Worm (Caenorhabditis elegans) whole organism, young adult: ENCODE measurements around the gene Y69A2AR.46.

ENCODE experiments used
- B0035.1 ChIP-seq: sonication (generic microtip); optimal IDR thresholded peaks from 2 replicates; lab custom pipeline; 2016; ENCODE audit warnings: missing genetic modification characterization, mild to moderate bottlenecking, missing compliant biosample characterization, missing genotype, missing genetic modification reagents
- B0261.1 ChIP-seq: sonication (generic microtip); optimal IDR thresholded peaks from 2 replicates; lab custom pipeline; 2016; ENCODE audit warnings: mild to moderate bottlenecking, missing genetic modification characterization, moderate library complexity, missing compliant biosample characterization
- B0336.3 ChIP-seq: fragments of 200-800 bp; sonication (Bioruptor generic); IDR thresholded peaks from 2 replicates; pipeline ENCODE4 v1.3.6; 2022; ENCODE audit warnings: missing genetic modification characterization, missing compliant biosample characterization
- F22D6.2 ChIP-seq: sonication (generic microtip); optimal IDR thresholded peaks from 2 replicates; lab custom pipeline; 2016; ENCODE audit warnings: mild to moderate bottlenecking, missing genetic modification characterization, missing compliant biosample characterization
- F39B2.1 ChIP-seq: fragments of 200-800 bp; sonication (Bioruptor generic); IDR thresholded peaks from 2 replicates; pipeline ENCODE4 v1.3.6; 2022; ENCODE audit warnings: missing genetic modification reagents, missing genetic modification characterization, missing compliant biosample characterization
- F52B5.7 ChIP-seq: sonication (generic microtip); optimal IDR thresholded peaks from 2 replicates; lab custom pipeline; 2016; ENCODE audit warnings: mild to moderate bottlenecking, missing genetic modification characterization, missing compliant biosample characterization
- F57C9.4 ChIP-seq: sonication (generic microtip); optimal IDR thresholded peaks from 2 replicates; lab custom pipeline; 2017; ENCODE audit warnings: mild to moderate bottlenecking, missing genetic modification characterization, missing compliant biosample characterization
- Y53G8AR.9 ChIP-seq: fragments of 200-800 bp; sonication (Bioruptor generic); conservative IDR thresholded peaks from 2 replicates; pipeline ENCODE4 v1.3.6; 2022; ENCODE audit warnings: missing genetic modification reagents, missing genetic modification characterization, missing compliant biosample characterization
- ZK185.1 ChIP-seq: sonication (generic microtip); optimal IDR thresholded peaks from 2 replicates; lab custom pipeline; 2016; ENCODE audit warnings: mild to moderate bottlenecking, missing genetic modification characterization, missing compliant biosample characterization; ENCODE audit not compliant: poor library complexity, severe bottlenecking
- ama-1 ChIP-seq, 3 experiments: fragments of 150-350 bp in 1 of 3; sonication (generic microtip) in 2 of 3; optimal IDR thresholded peaks; 2 replicates each; lab custom pipeline; 2014 to 2018; ENCODE audit warnings: missing biosample characterization in 2 of 3, missing genetic modification characterization in 2 of 3, missing genetic modification reagents in 2 of 3
- aptf-2 ChIP-seq: fragments of 200-800 bp; sonication (Bioruptor generic); conservative IDR thresholded peaks from 2 replicates; pipeline ENCODE4 v1.3.6; 2022; ENCODE audit warnings: missing genetic modification reagents, missing genetic modification characterization, missing compliant biosample characterization
- athp-1 ChIP-seq: sonication (generic microtip); optimal IDR thresholded peaks from 2 replicates; lab custom pipeline; 2017; ENCODE audit warnings: mild to moderate bottlenecking, missing genetic modification characterization, missing compliant biosample characterization
- attf-3 ChIP-seq: fragments of 200-800 bp; sonication (Bioruptor generic); conservative IDR thresholded peaks from 2 replicates; pipeline ENCODE4 v1.3.6; 2022; ENCODE audit warnings: missing genetic modification reagents, missing genetic modification characterization, missing compliant biosample characterization
- attf-5 ChIP-seq: fragments of 200-800 bp; sonication (Bioruptor generic); optimal IDR thresholded peaks from 2 replicates; lab custom pipeline; 2018; ENCODE audit warnings: mild to moderate bottlenecking, missing genetic modification characterization, missing compliant biosample characterization
- bed-2 ChIP-seq: fragments of 200-800 bp; sonication (Bioruptor generic); IDR thresholded peaks from 2 replicates; pipeline ENCODE4 v1.3.6; 2022; ENCODE audit warnings: missing genetic modification reagents, missing genetic modification characterization, missing compliant biosample characterization
- ceh-58 ChIP-seq: fragments of 200-800 bp; sonication (Bioruptor generic); IDR thresholded peaks from 2 replicates; pipeline ENCODE4 v1.3.6; 2022; ENCODE audit warnings: missing genetic modification characterization, missing compliant biosample characterization
- chd-7 ChIP-seq: sonication (generic microtip); optimal IDR thresholded peaks from 2 replicates; lab custom pipeline; 2016; ENCODE audit warnings: mild to moderate bottlenecking, missing genetic modification characterization, moderate library complexity, missing compliant biosample characterization
- dpff-1 ChIP-seq: sonication (generic microtip); optimal IDR thresholded peaks from 2 replicates; lab custom pipeline; 2017; ENCODE audit warnings: mild to moderate bottlenecking, missing genetic modification characterization, missing compliant biosample characterization
- dpl-1 ChIP-seq: fragments of 150-350 bp; optimal IDR thresholded peaks from 2 replicates; lab custom pipeline; 2014; ENCODE audit warnings: missing biosample characterization, missing genetic modification reagents, missing genetic modification characterization
- egl-18 ChIP-seq: fragments of 200-800 bp; sonication (Bioruptor generic); IDR thresholded peaks from 2 replicates; pipeline ENCODE4 v1.3.6; 2022; ENCODE audit warnings: missing genetic modification reagents, missing genetic modification characterization, missing compliant biosample characterization
- egrh-3 ChIP-seq: fragments of 200-800 bp; sonication (Bioruptor generic); IDR thresholded peaks from 2 replicates; pipeline ENCODE4 v1.3.6; 2022; ENCODE audit warnings: missing genetic modification reagents, missing genetic modification characterization, missing compliant biosample characterization
- gei-17 ChIP-seq: fragments of 200-800 bp; sonication (Bioruptor generic); optimal IDR thresholded peaks from 2 replicates; lab custom pipeline; 2018; ENCODE audit warnings: mild to moderate bottlenecking, missing genetic modification characterization, missing compliant biosample characterization
- him-1 ChIP-seq: sonication (generic microtip); optimal IDR thresholded peaks from 2 replicates; lab custom pipeline; 2016; ENCODE audit warnings: missing genotype, missing genetic modification reagents, missing genetic modification characterization, missing compliant biosample characterization
- hsf-1 ChIP-seq: fragments of 200-800 bp; sonication (Bioruptor generic); IDR thresholded peaks from 2 replicates; pipeline ENCODE4 v1.3.6; 2022; ENCODE audit warnings: missing genetic modification reagents, missing genetic modification characterization, missing compliant biosample characterization
- let-526 ChIP-seq: fragments of 200-800 bp; sonication (Bioruptor generic); IDR thresholded peaks from 2 replicates; pipeline ENCODE4 v1.3.6; 2022; ENCODE audit warnings: missing genetic modification reagents, missing genetic modification characterization, missing compliant biosample characterization
- lin-35 ChIP-seq, 3 experiments: fragments of 150-350 bp in 2 of 3; sonication (generic microtip) in 1 of 3; optimal IDR thresholded peaks; 2 replicates each; lab custom pipeline; 2014 to 2018; ENCODE audit warnings: missing biosample characterization in 3 of 3, missing genetic modification characterization in 3 of 3, missing genetic modification reagents in 3 of 3
- lir-1 ChIP-seq: fragments of 200-800 bp; sonication (Bioruptor generic); conservative IDR thresholded peaks from 2 replicates; pipeline ENCODE4 v1.3.6; 2022; ENCODE audit warnings: missing genetic modification reagents, missing genetic modification characterization, missing compliant biosample characterization
- madf-8 ChIP-seq: fragments of 200-800 bp; sonication (Bioruptor generic); conservative IDR thresholded peaks from 2 replicates; pipeline ENCODE4 v1.3.6; 2022; ENCODE audit warnings: missing genetic modification reagents, missing genetic modification characterization, missing compliant biosample characterization
- mel-28 ChIP-seq: sonication (generic microtip); optimal IDR thresholded peaks from 2 replicates; lab custom pipeline; 2016; ENCODE audit warnings: borderline replicate concordance, mild to moderate bottlenecking, missing genetic modification characterization, missing compliant biosample characterization
- mes-4 ChIP-seq: sonication (generic microtip); optimal IDR thresholded peaks from 2 replicates; lab custom pipeline; 2016; ENCODE audit warnings: missing genotype, missing genetic modification characterization, missing compliant biosample characterization
- nfya-1 ChIP-seq: sonication (generic microtip); optimal IDR thresholded peaks from 2 replicates; lab custom pipeline; 2017; ENCODE audit warnings: antibody characterized with exemption, missing compliant biosample characterization, missing genetic modification characterization, borderline replicate concordance; ENCODE audit not compliant: insufficient read depth
- nhr-179 ChIP-seq: sonication (generic microtip); optimal IDR thresholded peaks from 2 replicates; lab custom pipeline; 2016; ENCODE audit warnings: mild to moderate bottlenecking, missing genetic modification characterization, missing compliant biosample characterization
- nhr-90 ChIP-seq: sonication (generic microtip); optimal IDR thresholded peaks from 2 replicates; lab custom pipeline; 2016; ENCODE audit warnings: missing genotype, mild to moderate bottlenecking, missing genetic modification characterization, missing compliant biosample characterization
- pbrm-1 ChIP-seq: fragments of 200-800 bp; sonication (Bioruptor generic); IDR thresholded peaks from 2 replicates; pipeline ENCODE4 v1.3.6; 2022; ENCODE audit warnings: missing genetic modification reagents, missing genetic modification characterization, missing compliant biosample characterization
- pha-4 ChIP-seq: fragments of 150-350 bp; sonication (generic microtip); optimal IDR thresholded peaks from 2 replicates; lab custom pipeline; 2014; ENCODE audit warnings: missing biosample characterization, missing genetic modification reagents, missing genetic modification characterization
- sea-2 ChIP-seq: fragments of 200-800 bp; sonication (Bioruptor generic); IDR thresholded peaks from 2 replicates; pipeline ENCODE4 v1.3.6; 2022; ENCODE audit warnings: missing genetic modification characterization, missing compliant biosample characterization
- snpc-1.1 ChIP-seq: sonication (generic microtip); optimal IDR thresholded peaks from 2 replicates; lab custom pipeline; 2017; ENCODE audit warnings: missing genetic modification characterization, mild to moderate bottlenecking, missing compliant biosample characterization, antibody characterized with exemption, moderate library complexity, missing genotype, missing genetic modification reagents; ENCODE audit not compliant: insufficient read depth
- snpc-3.4 ChIP-seq: sonication (generic microtip); optimal IDR thresholded peaks from 2 replicates; lab custom pipeline; 2017; ENCODE audit warnings: missing genetic modification characterization, mild to moderate bottlenecking, missing compliant biosample characterization, antibody characterized with exemption, moderate library complexity, missing genotype, missing genetic modification reagents
- snpc-4 ChIP-seq, 5 experiments: fragments of 150-350 bp in 1 of 5; sonication (generic microtip) in 4 of 5; optimal IDR thresholded peaks; 2 replicates each; lab custom pipeline; 2014 to 2018; ENCODE audit warnings: missing genetic modification characterization in 5 of 5, missing biosample characterization in 3 of 5, antibody characterized with exemption in 2 of 5, mild to moderate bottlenecking in 2 of 5, missing compliant biosample characterization in 2 of 5, missing genotype in 2 of 5, moderate library complexity in 2 of 5, missing genetic modification reagents in 1 of 5
- tbx-9 ChIP-seq: sonication (generic microtip); optimal IDR thresholded peaks from 2 replicates; lab custom pipeline; 2016; ENCODE audit warnings: borderline replicate concordance, missing genetic modification characterization, inconsistent platforms, missing compliant biosample characterization
- tlf-1 ChIP-seq: fragments of 200-800 bp; sonication (Bioruptor generic); optimal IDR thresholded peaks from 2 replicates; lab custom pipeline; 2018; ENCODE audit warnings: mild to moderate bottlenecking, missing genetic modification characterization, missing compliant biosample characterization
- zfh-2 ChIP-seq: fragments of 200-800 bp; sonication (Bioruptor generic); conservative IDR thresholded peaks from 2 replicates; pipeline ENCODE4 v1.3.6; 2022; ENCODE audit warnings: missing genetic modification reagents, missing genetic modification characterization, missing compliant biosample characterization
- ztf-18 ChIP-seq: sonication (generic microtip); optimal IDR thresholded peaks from 2 replicates; lab custom pipeline; 2016; ENCODE audit warnings: missing genotype, mild to moderate bottlenecking, missing genetic modification characterization, missing compliant biosample characterization
- ztf-3 ChIP-seq: fragments of 200-800 bp; sonication (Bioruptor generic); optimal IDR thresholded peaks from 2 replicates; lab custom pipeline; 2018; ENCODE audit warnings: mild to moderate bottlenecking, missing genetic modification characterization, missing compliant biosample characterization
- ztf-6 ChIP-seq: fragments of 200-800 bp; sonication (Bioruptor generic); IDR thresholded peaks from 2 replicates; pipeline ENCODE4 v1.3.6; 2022; ENCODE audit warnings: missing genetic modification reagents, missing genetic modification characterization, missing compliant biosample characterization

Gene Y69A2AR.46

ce11 chrIV:2601988-2602861, 40.8 kb downstream of the Y69A2AR.46 start (continued):
- TF ChIP-seq attf-5 (GFP tag; lab: Kevin White, UChicago) (peak; percentile 99), chd-7 (tag; lab: Kevin White, UChicago) (peak; percentile 98), ztf-18 (tag; lab: Kevin White, UChicago) (peak; percentile 68), ama-1 (optimal IDR thresholded peaks at IDR 0.05; lab: Kevin White, UChicago) (peak; percentile 40), ama-1 (GFP tag; optimal IDR thresholded peaks at IDR 0.05; lab: Kevin White, UChicago) (no peak), nhr-179 (tag; lab: Kevin White, UChicago) (no peak), F52B5.7 (tag; lab: Kevin White, UChicago) (peak; percentile 92), ceh-58 (no peak), bed-2 (GFP tag; lab: Robert Waterston, UW) (no peak), mel-28 (tag; lab: Kevin White, UChicago) (peak; percentile 77), tlf-1 (GFP tag; lab: Kevin White, UChicago) (peak; percentile 97), snpc-3.4 (tag; lab: Kevin White, UChicago) (no peak), ztf-6 (peak; percentile 74; the same call in 1 of the 2 replicates), B0336.3 (GFP tag; lab: Robert Waterston, UW) (peak; percentile 98), tbx-9 (no peak), aptf-2 (peak; percentile 54; the same call in 1 of the 2 replicates), snpc-4 (GFP tag; optimal IDR thresholded peaks at IDR 0.05; lab: Kevin White, UChicago) (no peak), snpc-4 (tag; optimal IDR thresholded peaks at IDR 0.05; lab: Kevin White, UChicago) (peak; percentile 59 to 88 (median 81)), Y53G8AR.9 (peak; percentile 97), gei-17 (GFP tag; lab: Kevin White, UChicago) (peak; percentile 88), dpl-1 (GFP tag; lab: Kevin White, UChicago) (peak; percentile 8), F57C9.4 (tag; lab: Kevin White, UChicago) (peak; percentile 75), zfh-2 (peak; percentile 92), him-1 (tag; lab: Kevin White, UChicago) (no peak), nhr-90 (peak; percentile 89), madf-8 (GFP tag; lab: Robert Waterston, UW) (no peak), lir-1 (GFP tag; lab: Robert Waterston, UW) (peak; percentile 96), attf-3 (GFP tag; lab: Robert Waterston, UW) (peak; percentile 63), dpff-1 (tag; lab: Kevin White, UChicago) (peak; percentile 54), mes-4 (tag; lab: Kevin White, UChicago) (no peak), B0261.1 (tag; lab: Kevin White, UChicago) (peak; percentile 19), lin-35 (GFP tag; optimal IDR thresholded peaks at IDR 0.05; lab: Kevin White, UChicago) (peak in 1 of 3 experiments; percentile 87), athp-1 (tag; lab: Kevin White, UChicago) (peak; percentile 97), let-526 (GFP tag; lab: Robert Waterston, UW) (peak; percentile 99), pha-4 (peak; percentile 93), snpc-1.1 (tag; lab: Kevin White, UChicago) (no peak), sea-2 (GFP tag; lab: Robert Waterston, UW) (peak; percentile 97), F22D6.2 (tag; lab: Kevin White, UChicago) (peak; percentile 94), hsf-1 (GFP tag; lab: Robert Waterston, UW) (peak; percentile 73), B0035.1 (peak; percentile 91), egl-18 (peak; percentile 84), ZK185.1 (peak; percentile 94), nfya-1 (tag; lab: Kevin White, UChicago) (no peak), ztf-3 (GFP tag; lab: Kevin White, UChicago) (peak; percentile 92), egrh-3 (GFP tag; lab: Robert Waterston, UW) (peak; percentile 44; the same call in 1 of the 2 replicates), F39B2.1 (GFP tag; lab: Robert Waterston, UW) (peak; percentile 69), pbrm-1 (GFP tag; lab: Robert Waterston, UW) (peak; percentile 96)
